Worm (Caenorhabditis elegans): ENCODE results near the gene F07E5.13.

- TF ChIP-seq ztf-11 (tag; optimal IDR thresholded peaks at IDR 0.05) (no peak), snpc-4 (tag; optimal IDR thresholded peaks at IDR 0.05) (no peak), pha-4 (tag; optimal IDR thresholded peaks at IDR 0.05) (no peak), nhr-28 (tag; optimal IDR thresholded peaks at IDR 0.05) (no peak), hlh-1 (tag; optimal IDR thresholded peaks at IDR 0.05) (no peak), lsy-2 (tag; optimal IDR thresholded peaks at IDR 0.05) (no peak), lin-13 (tag; optimal IDR thresholded peaks at IDR 0.05) (no peak), unc-120 (tag; optimal IDR thresholded peaks at IDR 0.05; ENCODE audit: poor library complexity, severe bottlenecking) (no peak), unc-62 (GFP tag; optimal IDR thresholded peaks at IDR 0.05) (no peak), nhr-76 (tag; optimal IDR thresholded peaks at IDR 0.05) (no peak), ces-1 (GFP tag; optimal IDR thresholded peaks at IDR 0.05) (no peak), M03D4.4 (tag; optimal IDR thresholded peaks at IDR 0.05) (no peak), ceh-83 (GFP tag; optimal IDR thresholded peaks at IDR 0.05) (no peak)
Observed at ce11 chrII:2075513-2075912, 11.6 kb upstream of the F07E5.13 start, which contains the start of gene F07E5.8.
